Fruit fly (Drosophila melanogaster) whole organism, embryonic: ENCODE data around the gene Nepl14.

Source experiments
- Atf3 ChIP-seq: fragments of 200-800 bp; sonication (Bioruptor generic); optimal IDR thresholded peaks from 3 replicates; lab custom pipeline; 2016; ENCODE audit warnings: missing biosample characterization, missing genetic modification characterization
- Awh ChIP-seq: fragments of 200-800 bp; sonication (Bioruptor generic); IDR thresholded peaks from 2 replicates; pipeline ENCODE4, ENCODE4 v1.3.6; 2022; ENCODE audit warnings: missing biosample characterization, missing genetic modification characterization
- CG12155 ChIP-seq: fragments of 200-800 bp; sonication (Bioruptor generic); optimal IDR thresholded peaks from 3 replicates; lab custom pipeline; 2016; ENCODE audit warnings: missing biosample characterization, missing genetic modification characterization
- CG12659 ChIP-seq: fragments of 200-800 bp; sonication (Bioruptor generic); optimal IDR thresholded peaks from 3 replicates; lab custom pipeline; 2017; ENCODE audit warnings: mild to moderate bottlenecking, missing biosample characterization, missing genetic modification reagents, missing genetic modification characterization
- CG3163 ChIP-seq: fragments of 200-800 bp; sonication (Bioruptor generic); optimal IDR thresholded peaks from 3 replicates; lab custom pipeline; 2016; ENCODE audit warnings: missing biosample characterization, missing genetic modification characterization
- CG3847 ChIP-seq: fragments of 200-800 bp; sonication (Bioruptor generic); IDR thresholded peaks from 2 replicates; pipeline ENCODE4 v1.3.6; 2022; ENCODE audit warnings: missing biosample characterization, missing genetic modification characterization
- CG3995 ChIP-seq: fragments of 200-800 bp; sonication (Bioruptor generic); optimal IDR thresholded peaks from 3 replicates; lab custom pipeline; 2016; ENCODE audit warnings: missing biosample characterization, missing genetic modification characterization
- CG5953 ChIP-seq: fragments of 200-800 bp; sonication (Bioruptor generic); IDR thresholded peaks from 2 replicates; pipeline ENCODE4 v1.3.6; 2022; ENCODE audit warnings: missing biosample characterization, missing genetic modification characterization
- CG7786 ChIP-seq: fragments of 200-800 bp; sonication (Bioruptor generic); optimal IDR thresholded peaks from 2 replicates; lab custom pipeline; 2016; ENCODE audit warnings: missing biosample characterization, missing genetic modification characterization
- CG8089 ChIP-seq: fragments of 200-800 bp; sonication (Bioruptor generic); optimal IDR thresholded peaks from 3 replicates; lab custom pipeline; 2016; ENCODE audit warnings: missing biosample characterization, missing genetic modification characterization
- CG8281 ChIP-seq: fragments of 200-800 bp; sonication (Bioruptor generic); optimal IDR thresholded peaks from 2 replicates; lab custom pipeline; 2018; ENCODE audit warnings: missing biosample characterization, mild to moderate bottlenecking, missing genetic modification characterization, moderate library complexity
- D19A ChIP-seq: fragments of 200-800 bp; optimal IDR thresholded peaks from 3 replicates; lab custom pipeline; 2019; ENCODE audit warnings: missing biosample characterization, mild to moderate bottlenecking, missing genetic modification characterization, moderate library complexity
- Deaf1 ChIP-seq: fragments of 200-800 bp; optimal IDR thresholded peaks from 3 replicates; lab custom pipeline; 2019; ENCODE audit warnings: missing biosample characterization, mild to moderate bottlenecking, missing genetic modification characterization, moderate library complexity
- Fer2 ChIP-seq: fragments of 200-800 bp; sonication (Bioruptor generic); optimal IDR thresholded peaks from 2 replicates; lab custom pipeline; 2018; ENCODE audit warnings: missing biosample characterization, mild to moderate bottlenecking, missing genetic modification characterization, moderate library complexity
- Hmx ChIP-seq: fragments of 200-800 bp; sonication (Bioruptor generic); optimal IDR thresholded peaks from 2 replicates; lab custom pipeline; 2016; ENCODE audit warnings: missing biosample characterization, missing genetic modification characterization
- Med ChIP-seq: fragments of 200-800 bp; sonication (Bioruptor generic); peaks from one replicate; lab custom pipeline; 2016; ENCODE audit warnings: missing biosample characterization, missing genetic modification characterization, mild to moderate bottlenecking, inconsistent platforms, moderate library complexity
- Myb ChIP-seq: fragments of 200-800 bp; sonication (Bioruptor generic); optimal IDR thresholded peaks from 2 replicates; lab custom pipeline; 2016; ENCODE audit warnings: missing biosample characterization, missing genetic modification characterization
- Pdp1 ChIP-seq, 2 experiments: fragments of 200-800 bp; sonication (Bioruptor generic); optimal IDR thresholded peaks; 3 replicates each; lab custom pipeline; 2016; ENCODE audit warnings: missing biosample characterization in 2 of 2, missing genetic modification characterization in 2 of 2, mild to moderate bottlenecking in 1 of 2, moderate library complexity in 1 of 2
- Rfx ChIP-seq: fragments of 200-800 bp; sonication (Bioruptor generic); IDR thresholded peaks from 2 replicates; pipeline ENCODE4 v1.3.6; 2022; ENCODE audit warnings: missing biosample characterization, missing genetic modification characterization
- Sry-δ ChIP-seq: fragments of 200-800 bp; sonication (Bioruptor generic); optimal IDR thresholded peaks from 2 replicates; lab custom pipeline; 2016; ENCODE audit warnings: missing biosample characterization, missing genetic modification characterization
- Usf ChIP-seq: fragments of 200-800 bp; sonication (Bioruptor generic); optimal IDR thresholded peaks from 2 replicates; lab custom pipeline; 2017; ENCODE audit warnings: missing genotype, missing biosample characterization, missing genetic modification characterization
- ac ChIP-seq: fragments of 200-800 bp; sonication (Bioruptor generic); optimal IDR thresholded peaks from 3 replicates; lab custom pipeline; 2017; ENCODE audit warnings: missing biosample characterization, mild to moderate bottlenecking, missing genetic modification characterization
- bbx ChIP-seq: fragments of 200-800 bp; sonication (Bioruptor generic); IDR thresholded peaks from 2 replicates; pipeline ENCODE4 v1.3.6; 2022; ENCODE audit warnings: missing biosample characterization, missing genetic modification characterization; ENCODE audit not compliant: partially characterized antibody
- chm ChIP-seq: fragments of 200-800 bp; sonication (Bioruptor generic); IDR thresholded peaks from 2 replicates; pipeline ENCODE4 v1.3.6; 2022; ENCODE audit warnings: missing biosample characterization, missing genetic modification characterization
- ci ChIP-seq: fragments of 200-800 bp; sonication (Bioruptor generic); IDR thresholded peaks from 3 replicates; pipeline ENCODE4 v1.3.6; 2022; ENCODE audit warnings: missing biosample characterization, missing genetic modification characterization
- crp ChIP-seq, 2 experiments: fragments of 200-800 bp; sonication (Bioruptor generic); optimal IDR thresholded peaks; 2 replicates in 1 of 2; 3 replicates in 1 of 2; lab custom pipeline; 2017; ENCODE audit warnings: missing biosample characterization in 2 of 2, missing genetic modification characterization in 2 of 2, mild to moderate bottlenecking in 1 of 2, moderate library complexity in 1 of 2
- hkb ChIP-seq, 2 experiments: fragments of 200-800 bp in 1 of 2; fragments of >200 bp in 1 of 2; sonication (Bioruptor generic) in 1 of 2; IDR thresholded peaks in 1 of 2; optimal IDR thresholded peaks in 1 of 2; 2 replicates each; pipeline versions ENCODE4 v1.3.6 to Lab custom; 2017 to 2022; ENCODE audit warnings: missing biosample characterization in 1 of 2, missing genetic modification characterization in 1 of 2
- kah ChIP-seq: fragments of 200-800 bp; sonication (Bioruptor generic); optimal IDR thresholded peaks from 2 replicates; lab custom pipeline; 2018; ENCODE audit warnings: missing biosample characterization, mild to moderate bottlenecking, missing genetic modification characterization
- mld ChIP-seq: fragments of 200-800 bp; sonication (Bioruptor generic); IDR thresholded peaks from 3 replicates; pipeline ENCODE4 v1.3.6; 2022; ENCODE audit warnings: missing biosample characterization, missing genetic modification characterization; ENCODE audit not compliant: partially characterized antibody
- pan ChIP-seq, 4 experiments: fragments of >200 bp in 3 of 4; fragments of 200-800 bp in 1 of 4; sonication (Bioruptor generic) in 1 of 4; optimal IDR thresholded peaks in 3 of 4; IDR thresholded peaks in 1 of 4; 2 replicates each; pipeline versions ENCODE4 v1.3.6 to Lab custom; 2017 to 2022; ENCODE audit warnings: missing biosample characterization in 2 of 4, missing genetic modification characterization in 2 of 4, mixed read lengths in 1 of 4
- pb ChIP-seq: fragments of 200-800 bp; sonication (Bioruptor generic); optimal IDR thresholded peaks from 3 replicates; lab custom pipeline; 2016; ENCODE audit warnings: missing biosample characterization, missing genetic modification characterization
- pum ChIP-seq: fragments of 200-800 bp; sonication (Bioruptor generic); optimal IDR thresholded peaks from 2 replicates; lab custom pipeline; 2016; ENCODE audit warnings: missing biosample characterization, missing genetic modification characterization
- pzg ChIP-seq: fragments of 200-800 bp; sonication (Bioruptor generic); optimal IDR thresholded peaks from 3 replicates; lab custom pipeline; 2018; ENCODE audit warnings: missing biosample characterization, mild to moderate bottlenecking, missing genetic modification characterization, moderate library complexity
- ranshi ChIP-seq: fragments of 200-800 bp; sonication (Bioruptor generic); IDR thresholded peaks from 2 replicates; pipeline ENCODE4 v1.3.6; 2022; ENCODE audit warnings: missing biosample characterization, missing genetic modification characterization
- sc ChIP-seq, 3 experiments: fragments of >200 bp in 2 of 3; fragments of 200-800 bp in 1 of 3; sonication (Bioruptor generic) in 1 of 3; optimal IDR thresholded peaks; 2 replicates in 2 of 3; 3 replicates in 1 of 3; lab custom pipeline; 2017; ENCODE audit warnings: mild to moderate bottlenecking in 1 of 3, missing biosample characterization in 1 of 3, missing genetic modification characterization in 1 of 3, missing genetic modification reagents in 1 of 3
- shn ChIP-seq: fragments of 200-800 bp; sonication (Bioruptor generic); optimal IDR thresholded peaks from 3 replicates; lab custom pipeline; 2016; ENCODE audit warnings: missing biosample characterization, missing genetic modification characterization
- tgo ChIP-seq: fragments of 200-800 bp; sonication (Bioruptor generic); IDR thresholded peaks from 3 replicates; pipeline ENCODE4 v1.3.6; 2022; ENCODE audit warnings: missing biosample characterization, missing genetic modification characterization
- tll ChIP-seq, 2 experiments: fragments of 200-800 bp in 1 of 2; fragments of >200 bp in 1 of 2; sonication (Bioruptor generic) in 1 of 2; optimal IDR thresholded peaks; 2 replicates each; lab custom pipeline; 2017 to 2019; ENCODE audit warnings: missing biosample characterization in 2 of 2, missing genetic modification characterization in 2 of 2, mild to moderate bottlenecking in 1 of 2, moderate library complexity in 1 of 2
- tna ChIP-seq: fragments of 200-800 bp; sonication (Bioruptor generic); IDR thresholded peaks from 2 replicates; pipeline ENCODE4 v1.3.6; 2022; ENCODE audit warnings: missing biosample characterization, missing genetic modification characterization; ENCODE audit not compliant: partially characterized antibody
- trem ChIP-seq: fragments of 200-800 bp; optimal IDR thresholded peaks from 3 replicates; lab custom pipeline; 2019; ENCODE audit warnings: missing biosample characterization, mild to moderate bottlenecking, missing genetic modification characterization, moderate library complexity
- usp ChIP-seq: fragments of >200 bp; optimal IDR thresholded peaks from 2 replicates; lab custom pipeline; 2017; ENCODE audit warnings: missing biosample characterization, missing genetic modification characterization

Gene Nepl14

dm6 chr3R:22750534-22750947 is 13.0 kb downstream of the Nepl14 start, which contains the start of the genes rumi, CG7029 and Usp12-46 (continued):
- TF ChIP-seq CG8281 (tag; lab: Kevin White, UChicago): peak; percentile 47
- peak in 1 of 2 experiments; percentile 35 for TF ChIP-seq tll (GFP tag; optimal IDR thresholded peaks at IDR 0.05; lab: Kevin White, UChicago)
- TF ChIP-seq CG12155 (GFP tag; lab: Kevin White, UChicago): peak; percentile 88

dm6 chr3R:22750039-22750438 is 13.5 kb downstream of the Nepl14 start:
- TF ChIP-seq shn (no peak), pum (GFP tag; lab: Kevin White, UChicago) (no peak), chm (GFP tag; lab: Robert Waterston, UW) (0 out of 2 replicates have a peak, but pooled peaks have one; percentile 10), kah (GFP tag; lab: Kevin White, UChicago) (peak; percentile 98), ac (GFP tag; lab: Kevin White, UChicago) (no peak), CG12659 (GFP tag; lab: Kevin White, UChicago) (no peak), pan (optimal IDR thresholded peaks at IDR 0.05; lab: Kevin White, UChicago) (no peak), pan (GFP tag; optimal IDR thresholded peaks at IDR 0.05 in 1 of 2, IDR thresholded peaks at IDR 0.05 in 1 of 2) (no peak)
- TF ChIP-seq, all 482 proteins: peak for 2

dm6 chr3R:22748956-22749355 is 14.6 kb downstream of the Nepl14 start, which contains the start of gene CG31139:
CG31139 (minus strand) TSS chr3R:22749056.
- TF ChIP-seq ci (GFP tag; lab: Robert Waterston, UW) (no peak), Med (peak; percentile 3)
- TF ChIP-seq, all 482 proteins: peak for 1

- TF ChIP-seq Usf (no peak), pzg (GFP tag; lab: Kevin White, UChicago) (peak; percentile 90), Hmx (GFP tag; lab: Kevin White, UChicago) (no peak), mld (no peak), D19A (tag; lab: Kevin White, UChicago) (no peak), Rfx (GFP tag; lab: Robert Waterston, UW) (0 out of 2 replicates have a peak, but pooled peaks have one; percentile 22), hkb (optimal IDR thresholded peaks at IDR 0.05; lab: Kevin White, UChicago) (no peak), hkb (GFP tag; IDR thresholded peaks at IDR 0.05; lab: Robert Waterston, UW) (peak; percentile 40), tgo (GFP tag; lab: Robert Waterston, UW) (no peak), Pdp1 (GFP tag; optimal IDR thresholded peaks at IDR 0.05; lab: Kevin White, UChicago) (peak in 1 of 2 experiments; percentile 99), ranshi (GFP tag; lab: Robert Waterston, UW) (no peak), Sry-δ (peak; percentile 23), tna (no peak), crp (GFP tag; optimal IDR thresholded peaks at IDR 0.05; lab: Kevin White, UChicago) (peak; percentile 71 to 96), Med (peak; percentile 73), CG8089 (GFP tag; lab: Kevin White, UChicago) (no peak), sc (optimal IDR thresholded peaks at IDR 0.05; lab: Kevin White, UChicago) (no peak), sc (GFP tag; optimal IDR thresholded peaks at IDR 0.05; lab: Kevin White, UChicago) (no peak), CG3847 (peak; percentile 64), Atf3 (no peak), CG7786 (GFP tag; lab: Kevin White, UChicago) (no peak), usp (no peak), Deaf1 (tag; lab: Kevin White, UChicago) (no peak), pb (GFP tag; lab: Kevin White, UChicago) (no peak), bbx (GFP tag; lab: Robert Waterston, UW) (0 out of 2 replicates have a peak, but pooled peaks have one; percentile 28), CG3163 (GFP tag; lab: Kevin White, UChicago) (no peak), CG3995 (GFP tag; lab: Kevin White, UChicago) (peak; percentile 77), trem (tag; lab: Kevin White, UChicago) (peak; percentile 36), Awh (no peak), Myb (GFP tag; lab: Kevin White, UChicago) (peak; percentile 87), Fer2 (no peak), ci (GFP tag; lab: Robert Waterston, UW) (peak; percentile 42; the same call in 1 of the 3 replicates), kah (GFP tag; lab: Kevin White, UChicago) (peak; percentile 25), CG5953 (GFP tag; lab: Robert Waterston, UW) (no peak)
These were observed 16.0 kb downstream of the Nepl14 start, which contains the start of gene CG17141 for dm6 chr3R:22747423-22748090. CG17141 (minus strand) TSS chr3R:22747599.
